Worm (Caenorhabditis elegans): Measurements from ENCODE around the gene C05D11.1.

Gene C05D11.1

ce11 chrIII:6431766-6432228, 4.6 kb upstream of the C05D11.1 start, which contains the start of the genes mrps-17 and txdc-9:
TSS of gene mrps-17 (minus strand) at chrIII:6431798.
TSS of gene txdc-9 (plus strand) at chrIII:6432178.
- peak; percentile 27 for TF ChIP-seq snpc-1.1 (tag; optimal IDR thresholded peaks at IDR 0.05; ENCODE audit: insufficient read depth)
- TF ChIP-seq lsl-1 (GFP tag; optimal IDR thresholded peaks at IDR 0.05), result peak; percentile 48
- no peak for TF ChIP-seq rec-8 (tag; optimal IDR thresholded peaks at IDR 0.05)
- TF ChIP-seq F57C9.4 (tag; optimal IDR thresholded peaks at IDR 0.05), result no peak
- TF ChIP-seq xnd-1 (tag; optimal IDR thresholded peaks at IDR 0.05), result no peak
- TF ChIP-seq ceh-91 (GFP tag; IDR thresholded peaks at IDR 0.05), result no peak
- no peak for TF ChIP-seq lag-1 (GFP tag; IDR thresholded peaks at IDR 0.05)
- no peak for TF ChIP-seq cebp-2 (GFP tag; IDR thresholded peaks at IDR 0.05)
- TF ChIP-seq egrh-3 (GFP tag; IDR thresholded peaks at IDR 0.05), result no peak
- no peak for TF ChIP-seq B0336.3 (GFP tag; IDR thresholded peaks at IDR 0.05)
- TF ChIP-seq sptf-2 (GFP tag; optimal IDR thresholded peaks at IDR 0.05), result no peak
- TF ChIP-seq hsf-1 (GFP tag; IDR thresholded peaks at IDR 0.05), result 0 out of 2 replicates have a peak, but pooled peaks have one; percentile 27
- TF ChIP-seq F37B4.10 (GFP tag; IDR thresholded peaks at IDR 0.05), result no peak
- no peak for TF ChIP-seq madf-3 (GFP tag; IDR thresholded peaks at IDR 0.05)
- peak in 1 of 3 experiments; percentile 67 for TF ChIP-seq lin-35 (GFP tag; optimal IDR thresholded peaks at IDR 0.05)
- TF ChIP-seq attf-3 (GFP tag; conservative IDR thresholded peaks at IDR 0.05), result no peak
- no peak for TF ChIP-seq hlh-26 (GFP tag; conservative IDR thresholded peaks at IDR 0.05)
- TF ChIP-seq attf-6 (GFP tag; IDR thresholded peaks at IDR 0.05), result no peak
- TF ChIP-seq ekl-4 (GFP tag; IDR thresholded peaks at IDR 0.05), result no peak
- no peak for TF ChIP-seq Y95B8A.8 (GFP tag; IDR thresholded peaks at IDR 0.05)
- TF ChIP-seq gei-17 (GFP tag; optimal IDR thresholded peaks at IDR 0.05), result no peak
- no peak for TF ChIP-seq athp-1 (tag; optimal IDR thresholded peaks at IDR 0.05)
- TF ChIP-seq lin-26 (GFP tag; IDR thresholded peaks at IDR 0.05), result no peak
- TF ChIP-seq repo-1 (tag; optimal IDR thresholded peaks at IDR 0.05), result no peak
- no peak for TF ChIP-seq Y67H2A.10 (GFP tag; conservative IDR thresholded peaks at IDR 0.05)
- no peak for TF ChIP-seq T26A5.8 (tag; optimal IDR thresholded peaks at IDR 0.05)
- TF ChIP-seq nfya-1 (tag; optimal IDR thresholded peaks at IDR 0.05; ENCODE audit: borderline replicate concordance, insufficient read depth), result no peak
- peak; percentile 42 for TF ChIP-seq lin-54 (GFP tag; optimal IDR thresholded peaks at IDR 0.05)
- TF ChIP-seq F52B5.7 (tag; optimal IDR thresholded peaks at IDR 0.05), result no peak
- TF ChIP-seq pha-4 (tag; optimal IDR thresholded peaks at IDR 0.05), result no peak
- no peak for TF ChIP-seq ets-4 (GFP tag; optimal IDR thresholded peaks at IDR 0.05)
- no peak for TF ChIP-seq ztf-6 (GFP tag; IDR thresholded peaks at IDR 0.05)
- TF ChIP-seq sdz-38 (tag; optimal IDR thresholded peaks at IDR 0.05), result no peak
- no peak for TF ChIP-seq sea-2 (GFP tag; IDR thresholded peaks at IDR 0.05)
- TF ChIP-seq aptf-3 (GFP tag; IDR thresholded peaks at IDR 0.05), result no peak
- TF ChIP-seq efl-1 (GFP tag; optimal IDR thresholded peaks at IDR 0.05), result peak; percentile 47
- no peak for TF ChIP-seq mxl-1 (tag; optimal IDR thresholded peaks at IDR 0.05)
- TF ChIP-seq C06A6.2 (GFP tag; conservative IDR thresholded peaks at IDR 0.05), result no peak
- no peak for TF ChIP-seq ama-1 (optimal IDR thresholded peaks at IDR 0.05)
- peak in 1 of 2 experiments; percentile 13 for TF ChIP-seq ama-1 (GFP tag; optimal IDR thresholded peaks at IDR 0.05)
- TF ChIP-seq ceh-100 (GFP tag; IDR thresholded peaks at IDR 0.05), result no peak
- no peak for TF ChIP-seq pbrm-1 (GFP tag; IDR thresholded peaks at IDR 0.05)
- no peak for TF ChIP-seq B0035.1 (tag; optimal IDR thresholded peaks at IDR 0.05)
- no peak for TF ChIP-seq lir-1 (GFP tag; conservative IDR thresholded peaks at IDR 0.05)
- TF ChIP-seq ceh-58 (GFP tag; IDR thresholded peaks at IDR 0.05), result no peak
- TF ChIP-seq ztf-25 (GFP tag; IDR thresholded peaks at IDR 0.05), result no peak
- TF ChIP-seq bed-2 (GFP tag; IDR thresholded peaks at IDR 0.05), result no peak
- no peak for TF ChIP-seq atf-7 (tag; optimal IDR thresholded peaks at IDR 0.05)
- no peak for TF ChIP-seq Y53G8AR.9 (GFP tag; conservative IDR thresholded peaks at IDR 0.05)
- peak; percentile 41; the same call in 1 of the 2 replicates for TF ChIP-seq F33H1.4 (GFP tag; IDR thresholded peaks at IDR 0.05)

Data from whole organism, young adult.